Fruit fly (Drosophila melanogaster): ENCODE measurements around the gene CG5953.
A peak's percentile ranks its signal among the peaks of the same experiment; 100 is the strongest.

CG5953 gene

dm6 chr2L:16492617-16493203 lies 40.0 kb downstream of the CG5953 start (continued):
- TF ChIP-seq rib (GFP tag; IDR thresholded peaks at IDR 0.05) (0 out of 2 replicates have a peak, but pooled peaks have one; percentile 39), al (GFP tag; IDR thresholded peaks at IDR 0.05) (peak; percentile 21; the same call in 1 of the 2 replicates), CG14710 (tag; optimal IDR thresholded peaks at IDR 0.05) (peak; percentile 73), ham (GFP tag; IDR thresholded peaks at IDR 0.05) (no peak), CG1603 (tag; optimal IDR thresholded peaks at IDR 0.05) (peak; percentile 87), ci (GFP tag; IDR thresholded peaks at IDR 0.05) (peak; percentile 86), CG31224 (GFP tag; IDR thresholded peaks at IDR 0.05) (peak; percentile 36; the same call in 1 of the 2 replicates), so (GFP tag; IDR thresholded peaks at IDR 0.05) (peak; percentile 53; the same call in 1 of the 3 replicates), CG1792 (GFP tag; optimal IDR thresholded peaks at IDR 0.05) (peak; percentile 61), luna (GFP tag; optimal IDR thresholded peaks at IDR 0.05) (no peak), CG9437 (GFP tag; optimal IDR thresholded peaks at IDR 0.05) (peak; percentile 62), Lim3 (GFP tag; IDR thresholded peaks at IDR 0.05) (no peak), croc (GFP tag; conservative IDR thresholded peaks at IDR 0.05) (peak; percentile 51; the same call in 2 of the 3 replicates), CG9215 (GFP tag; IDR thresholded peaks at IDR 0.05) (peak; percentile 43; the same call in 1 of the 2 replicates), cg (GFP tag; optimal IDR thresholded peaks at IDR 0.05) (peak; percentile 45), Fer2 (tag; optimal IDR thresholded peaks at IDR 0.05) (peak; percentile 58), dpn (GFP tag; optimal IDR thresholded peaks at IDR 0.05) (peak; percentile 44 to 79), ara (GFP tag; IDR thresholded peaks at IDR 0.05) (peak; percentile 83), tin (GFP tag; optimal IDR thresholded peaks at IDR 0.05) (peak; percentile 75), dmrt99B (tag; optimal IDR thresholded peaks at IDR 0.05) (peak; percentile 89), Vsx1 (GFP tag; optimal IDR thresholded peaks at IDR 0.05) (peak; percentile 77), dmrt11E (tag; optimal IDR thresholded peaks at IDR 0.05) (peak; percentile 82), prd (optimal IDR thresholded peaks at IDR 0.05) (no peak), prd (GFP tag; IDR thresholded peaks at IDR 0.05) (peak; percentile 85), pb (GFP tag; optimal IDR thresholded peaks at IDR 0.05) (peak; percentile 38), wek (GFP tag; optimal IDR thresholded peaks at IDR 0.05) (peak; percentile 43), Six4 (GFP tag; optimal IDR thresholded peaks at IDR 0.05) (peak; percentile 51), fu2 (GFP tag; optimal IDR thresholded peaks at IDR 0.05) (peak; percentile 15), Hsf (GFP tag; optimal IDR thresholded peaks at IDR 0.05) (peak; percentile 76), Oli (tag; optimal IDR thresholded peaks at IDR 0.05) (peak; percentile 87), Sin3A (optimal IDR thresholded peaks at IDR 0.05) (no peak), grau (tag; optimal IDR thresholded peaks at IDR 0.05) (peak; percentile 99), disco-r (GFP tag; optimal IDR thresholded peaks at IDR 0.05) (no peak), wor (GFP tag; IDR thresholded peaks at IDR 0.05) (no peak), slbo (GFP tag; IDR thresholded peaks at IDR 0.05) (peak; percentile 66), Gug (GFP tag; IDR thresholded peaks at IDR 0.05) (peak; percentile 66), fru (optimal IDR thresholded peaks at IDR 0.05) (no peak), Hr3 (GFP tag; optimal IDR thresholded peaks at IDR 0.05) (peak; percentile 66), CG17186 (GFP tag; optimal IDR thresholded peaks at IDR 0.05) (peak; percentile 6), CG18011 (GFP tag; optimal IDR thresholded peaks at IDR 0.05) (no peak), Hand (GFP tag; optimal IDR thresholded peaks at IDR 0.05) (peak; percentile 65), bowl (GFP tag; IDR thresholded peaks at IDR 0.05) (no peak), Meics (GFP tag; optimal IDR thresholded peaks at IDR 0.05) (peak; percentile 63), ase (GFP tag; IDR thresholded peaks at IDR 0.05) (peak; percentile 59; the same call in 1 of the 3 replicates), Fer1 (GFP tag; optimal IDR thresholded peaks at IDR 0.05) (peak; percentile 78), CG6854 (GFP tag; optimal IDR thresholded peaks at IDR 0.05) (peak; percentile 57), CG9727 (GFP tag; optimal IDR thresholded peaks at IDR 0.05) (peak; percentile 90), btn (GFP tag; optimal IDR thresholded peaks at IDR 0.05) (peak; percentile 24), sc (optimal IDR thresholded peaks at IDR 0.05) (no peak), sc (GFP tag; optimal IDR thresholded peaks at IDR 0.05) (peak; percentile 51), crol (GFP tag; IDR thresholded peaks at IDR 0.05) (0 out of 2 replicates have a peak, but pooled peaks have one; percentile 25), CG9932 (GFP tag; IDR thresholded peaks at IDR 0.05) (peak; percentile 44; the same call in 1 of the 2 replicates)
